Worm (Caenorhabditis elegans): ENCODE measurements around the gene T04C12.33.

DNA sequence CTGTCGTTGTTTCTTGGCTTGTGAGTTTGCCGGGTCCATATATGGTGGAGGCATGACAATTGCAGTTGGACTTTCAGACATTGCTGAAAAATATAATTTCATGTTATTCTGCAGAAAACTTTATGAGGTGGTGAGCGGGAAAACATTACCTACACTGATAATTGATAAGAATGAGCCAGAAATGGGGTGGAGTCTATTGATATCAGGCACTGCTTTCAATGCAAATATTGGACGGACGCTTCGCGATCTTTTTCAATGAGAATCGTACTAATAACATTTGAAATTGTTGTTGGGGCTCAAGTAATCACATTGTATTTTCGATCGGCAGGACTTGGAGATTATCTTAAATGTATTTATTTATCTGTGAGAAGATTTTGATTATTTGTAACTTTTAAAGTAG is 7.2 kb downstream of the T04C12.33 start, which contains the start of gene T04C12.1:
- TF ChIP-seq mls-2 (tag; optimal IDR thresholded peaks at IDR 0.05) = no peak
- no peak for TF ChIP-seq ceh-83 (GFP tag; optimal IDR thresholded peaks at IDR 0.05)
- no peak for TF ChIP-seq pha-4 (tag; optimal IDR thresholded peaks at IDR 0.05)
- no peak for TF ChIP-seq ces-1 (GFP tag; optimal IDR thresholded peaks at IDR 0.05)
- TF ChIP-seq ceh-43 (GFP tag; optimal IDR thresholded peaks at IDR 0.05) = no peak
- no peak for TF ChIP-seq nhr-2 (tag; optimal IDR thresholded peaks at IDR 0.05)
- no peak for TF ChIP-seq lsy-2 (tag; optimal IDR thresholded peaks at IDR 0.05)

Measured in whole organism, mixed stage, embryonic.